Fruit fly (Drosophila melanogaster) whole organism, embryonic: ENCODE measurements around the gene Rcd2.

Experiments used
- Atf3 ChIP-seq: fragments of 200-800 bp; sonication (Bioruptor generic); optimal IDR thresholded peaks from 3 replicates; lab custom pipeline; 2016; ENCODE audit warnings: missing biosample characterization, missing genetic modification characterization
- Bteb2 ChIP-seq: fragments of 200-800 bp; sonication (Bioruptor generic); optimal IDR thresholded peaks from 2 replicates; lab custom pipeline; 2016; ENCODE audit warnings: missing biosample characterization, missing genetic modification characterization
- CG15011 ChIP-seq: fragments of 200-800 bp; sonication (Bioruptor generic); optimal IDR thresholded peaks from 3 replicates; lab custom pipeline; 2018; ENCODE audit warnings: missing biosample characterization, mild to moderate bottlenecking, missing genetic modification characterization
- CG15073 ChIP-seq: fragments of 200-800 bp; sonication (Bioruptor generic); optimal IDR thresholded peaks from 2 replicates; lab custom pipeline; 2016; ENCODE audit warnings: missing biosample characterization, missing genetic modification characterization
- CG15269 ChIP-seq: fragments of 200-800 bp; sonication (Bioruptor generic); optimal IDR thresholded peaks from 2 replicates; lab custom pipeline; 2018; ENCODE audit warnings: missing biosample characterization, mild to moderate bottlenecking, missing genetic modification characterization, moderate library complexity
- CG1602 ChIP-seq: fragments of 200-800 bp; sonication (Bioruptor generic); optimal IDR thresholded peaks from 3 replicates; lab custom pipeline; 2016; ENCODE audit warnings: missing biosample characterization, missing genetic modification characterization
- CG16779 ChIP-seq: fragments of 200-800 bp; sonication (Bioruptor generic); IDR thresholded peaks from 2 replicates; pipeline ENCODE4 v1.3.6; 2022; ENCODE audit warnings: missing biosample characterization, missing genetic modification characterization
- CG17328 ChIP-seq: fragments of 200-800 bp; sonication (Bioruptor generic); IDR thresholded peaks from 2 replicates; pipeline ENCODE4 v1.3.6; 2022; ENCODE audit warnings: missing biosample characterization, missing genetic modification characterization
- CG18476 ChIP-seq: fragments of 200-800 bp; sonication (Bioruptor generic); optimal IDR thresholded peaks from 2 replicates; lab custom pipeline; 2016; ENCODE audit warnings: missing biosample characterization, mild to moderate bottlenecking, missing genetic modification characterization
- CG2116 ChIP-seq: fragments of 200-800 bp; sonication (Bioruptor generic); optimal IDR thresholded peaks from 3 replicates; lab custom pipeline; 2018; ENCODE audit warnings: missing biosample characterization, mild to moderate bottlenecking, missing genetic modification characterization
- CG2875 ChIP-seq: fragments of 200-800 bp; sonication (Bioruptor generic); optimal IDR thresholded peaks from 2 replicates; lab custom pipeline; 2017; ENCODE audit warnings: missing biosample characterization, mild to moderate bottlenecking, missing genetic modification characterization, missing genetic modification reagents
- CG33213 ChIP-seq: fragments of 200-800 bp; sonication (Bioruptor generic); optimal IDR thresholded peaks from 3 replicates; lab custom pipeline; 2016; ENCODE audit warnings: missing biosample characterization, missing genetic modification characterization
- CG34224 ChIP-seq: fragments of 200-800 bp; sonication (Bioruptor generic); IDR thresholded peaks from 3 replicates; pipeline ENCODE4 v1.3.6; 2022; ENCODE audit warnings: missing biosample characterization, missing genetic modification characterization; ENCODE audit not compliant: partially characterized antibody
- CG4404 ChIP-seq: fragments of 200-800 bp; sonication (Bioruptor generic); IDR thresholded peaks from 2 replicates; pipeline ENCODE4 v1.3.6; 2022; ENCODE audit warnings: missing biosample characterization, missing genetic modification characterization
- CG4707 ChIP-seq: fragments of 200-800 bp; sonication (Bioruptor generic); optimal IDR thresholded peaks from 2 replicates; lab custom pipeline; 2018; ENCODE audit warnings: missing biosample characterization, mild to moderate bottlenecking, missing genetic modification characterization, moderate library complexity
- CG5180 ChIP-seq: fragments of 200-800 bp; sonication (Bioruptor generic); optimal IDR thresholded peaks from 3 replicates; lab custom pipeline; 2017; ENCODE audit warnings: missing biosample characterization, missing genetic modification characterization, mild to moderate bottlenecking, moderate library complexity, missing genetic modification reagents
- CG6854 ChIP-seq: fragments of 200-800 bp; sonication (Bioruptor generic); optimal IDR thresholded peaks from 3 replicates; lab custom pipeline; 2017; ENCODE audit warnings: missing biosample characterization, mild to moderate bottlenecking, missing genetic modification characterization
- CG8924 ChIP-seq: fragments of 200-800 bp; optimal IDR thresholded peaks from 3 replicates; lab custom pipeline; 2019; ENCODE audit warnings: missing biosample characterization, mild to moderate bottlenecking, missing genetic modification characterization, moderate library complexity
- CTCF ChIP-seq: fragments of 200-800 bp; sonication (Bioruptor generic); optimal IDR thresholded peaks from 2 replicates; lab custom pipeline; 2017; ENCODE audit warnings: missing biosample characterization, mild to moderate bottlenecking, missing genetic modification characterization, moderate library complexity
- CrebB ChIP-seq: fragments of 200-800 bp; sonication (Bioruptor generic); optimal IDR thresholded peaks from 3 replicates; lab custom pipeline; 2018; ENCODE audit warnings: missing biosample characterization, mild to moderate bottlenecking, missing genetic modification characterization
- Doc3 ChIP-seq: fragments of 200-800 bp; sonication (Bioruptor generic); IDR thresholded peaks from 3 replicates; pipeline ENCODE4 v1.3.6; 2022; ENCODE audit warnings: missing biosample characterization, missing genetic modification characterization; ENCODE audit not compliant: partially characterized antibody
- H15 ChIP-seq: fragments of 200-800 bp; sonication (Bioruptor generic); IDR thresholded peaks from 3 replicates; pipeline ENCODE4 v1.3.6; 2022; ENCODE audit warnings: missing biosample characterization, missing genetic modification characterization
- HHEX ChIP-seq: fragments of 200-800 bp; sonication (Bioruptor generic); optimal IDR thresholded peaks from 3 replicates; lab custom pipeline; 2017; ENCODE audit warnings: missing biosample characterization, mild to moderate bottlenecking, missing genetic modification characterization, missing genetic modification reagents
- HLH4C ChIP-seq: fragments of 200-800 bp; sonication (Bioruptor generic); IDR thresholded peaks from 3 replicates; pipeline ENCODE4 v1.3.6; 2022; ENCODE audit warnings: missing biosample characterization, missing genetic modification characterization; ENCODE audit not compliant: partially characterized antibody
- HLHmδ ChIP-seq: fragments of 200-800 bp; sonication (Bioruptor generic); optimal IDR thresholded peaks from 2 replicates; lab custom pipeline; 2018; ENCODE audit warnings: missing biosample characterization, mild to moderate bottlenecking, missing genetic modification characterization, moderate library complexity
- Pdp1 ChIP-seq, 2 experiments: fragments of 200-800 bp; sonication (Bioruptor generic); optimal IDR thresholded peaks; 3 replicates each; lab custom pipeline; 2016; ENCODE audit warnings: missing biosample characterization in 2 of 2, missing genetic modification characterization in 2 of 2, mild to moderate bottlenecking in 1 of 2, moderate library complexity in 1 of 2
- Rfx ChIP-seq: fragments of 200-800 bp; sonication (Bioruptor generic); IDR thresholded peaks from 2 replicates; pipeline ENCODE4 v1.3.6; 2022; ENCODE audit warnings: missing biosample characterization, missing genetic modification characterization
- Sin3A ChIP-seq: fragments of >200 bp; optimal IDR thresholded peaks from 2 replicates; lab custom pipeline; 2018
- aop ChIP-seq: fragments of 200-800 bp; sonication (Bioruptor generic); IDR thresholded peaks from 2 replicates; pipeline ENCODE4 v1.3.6; 2022; ENCODE audit warnings: missing biosample characterization, missing genetic modification characterization
- ato ChIP-seq: fragments of 200-800 bp; sonication (Bioruptor generic); IDR thresholded peaks from 2 replicates; pipeline ENCODE4 v1.3.6; 2022; ENCODE audit warnings: missing biosample characterization, missing genetic modification characterization; ENCODE audit not compliant: partially characterized antibody
- bigmax ChIP-seq: fragments of 200-800 bp; sonication (Bioruptor generic); optimal IDR thresholded peaks from 2 replicates; lab custom pipeline; 2018; ENCODE audit warnings: missing biosample characterization, mild to moderate bottlenecking, missing genetic modification characterization
- btn ChIP-seq: fragments of 200-800 bp; sonication (Bioruptor generic); optimal IDR thresholded peaks from 2 replicates; lab custom pipeline; 2016; ENCODE audit warnings: missing biosample characterization, missing genetic modification characterization
- crc ChIP-seq: fragments of 200-800 bp; sonication (Bioruptor generic); optimal IDR thresholded peaks from 2 replicates; lab custom pipeline; 2016; ENCODE audit warnings: missing biosample characterization, missing genetic modification characterization
- ewg ChIP-seq: fragments of 200-800 bp; sonication (Bioruptor generic); optimal IDR thresholded peaks from 3 replicates; lab custom pipeline; 2017; ENCODE audit warnings: mild to moderate bottlenecking, missing biosample characterization, missing genetic modification reagents, missing genetic modification characterization
- fd64A ChIP-seq: fragments of 200-800 bp; sonication (Bioruptor generic); optimal IDR thresholded peaks from 3 replicates; lab custom pipeline; 2018; ENCODE audit warnings: missing biosample characterization, mild to moderate bottlenecking, missing genetic modification characterization
- grau ChIP-seq: fragments of 200-800 bp; optimal IDR thresholded peaks from 3 replicates; lab custom pipeline; 2019; ENCODE audit warnings: missing biosample characterization, mild to moderate bottlenecking, missing genetic modification characterization, moderate library complexity
- ken ChIP-seq: fragments of 200-800 bp; sonication (Bioruptor generic); IDR thresholded peaks from 3 replicates; pipeline ENCODE4 v1.3.6; 2022; ENCODE audit warnings: missing biosample characterization, missing genetic modification characterization
- lilli ChIP-seq: fragments of 200-800 bp; sonication (Bioruptor generic); optimal IDR thresholded peaks from 3 replicates; lab custom pipeline; 2016; ENCODE audit warnings: missing biosample characterization, missing genetic modification characterization
- lola ChIP-seq, 3 experiments: fragments of >200 bp in 2 of 3; fragments of 200-800 bp in 1 of 3; sonication (Bioruptor generic) in 1 of 3; optimal IDR thresholded peaks; 2 replicates each; lab custom pipeline; 2017 to 2019; ENCODE audit warnings: missing biosample characterization in 3 of 3, missing genetic modification characterization in 3 of 3, mild to moderate bottlenecking in 1 of 3, moderate library complexity in 1 of 3
- nmo ChIP-seq: fragments of 200-800 bp; sonication (Bioruptor generic); optimal IDR thresholded peaks from 2 replicates; lab custom pipeline; 2018; ENCODE audit warnings: missing biosample characterization, mild to moderate bottlenecking, missing genetic modification characterization, moderate library complexity
- odd ChIP-seq: fragments of 200-800 bp; sonication (Bioruptor generic); optimal IDR thresholded peaks from 2 replicates; lab custom pipeline; 2017; ENCODE audit warnings: missing biosample characterization, mild to moderate bottlenecking, missing genetic modification characterization
- pfk ChIP-seq: fragments of 200-800 bp; sonication (Bioruptor generic); optimal IDR thresholded peaks from 2 replicates; lab custom pipeline; 2018; ENCODE audit warnings: missing biosample characterization, mild to moderate bottlenecking, missing genetic modification characterization, moderate library complexity
- pnt ChIP-seq: fragments of 200-800 bp; sonication (Bioruptor generic); optimal IDR thresholded peaks from 3 replicates; lab custom pipeline; 2016; ENCODE audit warnings: missing biosample characterization, missing genetic modification characterization
- pros ChIP-seq: fragments of 200-800 bp; sonication (Bioruptor generic); optimal IDR thresholded peaks from 3 replicates; lab custom pipeline; 2019; ENCODE audit warnings: missing biosample characterization, mild to moderate bottlenecking, missing genetic modification characterization, moderate library complexity
- pum ChIP-seq: fragments of 200-800 bp; sonication (Bioruptor generic); optimal IDR thresholded peaks from 2 replicates; lab custom pipeline; 2016; ENCODE audit warnings: missing biosample characterization, missing genetic modification characterization
- pzg ChIP-seq: fragments of 200-800 bp; sonication (Bioruptor generic); optimal IDR thresholded peaks from 3 replicates; lab custom pipeline; 2018; ENCODE audit warnings: missing biosample characterization, mild to moderate bottlenecking, missing genetic modification characterization, moderate library complexity
- scrt ChIP-seq: fragments of 200-800 bp; sonication (Bioruptor generic); optimal IDR thresholded peaks from 2 replicates; lab custom pipeline; 2018; ENCODE audit warnings: missing biosample characterization, mild to moderate bottlenecking, missing genetic modification characterization, moderate library complexity
- sim ChIP-seq: fragments of 200-800 bp; sonication (Bioruptor generic); IDR thresholded peaks from 2 replicates; pipeline ENCODE4 v1.3.6; 2022; ENCODE audit warnings: missing biosample characterization, missing genetic modification characterization
- sr ChIP-seq: fragments of 200-800 bp; sonication (Bioruptor generic); IDR thresholded peaks from 3 replicates; pipeline ENCODE4 v1.3.6; 2022; ENCODE audit warnings: missing biosample characterization, missing genetic modification characterization
- trem ChIP-seq: fragments of 200-800 bp; optimal IDR thresholded peaks from 3 replicates; lab custom pipeline; 2019; ENCODE audit warnings: missing biosample characterization, mild to moderate bottlenecking, missing genetic modification characterization, moderate library complexity
- tup ChIP-seq: fragments of 200-800 bp; sonication (Bioruptor generic); optimal IDR thresholded peaks from 2 replicates; lab custom pipeline; 2016; ENCODE audit warnings: missing biosample characterization, mild to moderate bottlenecking, missing genetic modification characterization, moderate library complexity
- wdn ChIP-seq: fragments of 200-800 bp; sonication (Bioruptor generic); IDR thresholded peaks from 2 replicates; pipeline ENCODE4 v1.3.6; 2022; ENCODE audit warnings: missing biosample characterization, missing genetic modification characterization

Rcd2 gene

dm6 chr3L:20494262-20494601 lies 46.0 kb downstream of the Rcd2 start (continued):
- TF ChIP-seq Bteb2 (GFP tag; lab: Kevin White, UChicago) (no peak), fd64A (GFP tag; lab: Kevin White, UChicago) (no peak), ewg (GFP tag; lab: Kevin White, UChicago) (no peak), crc (GFP tag; lab: Kevin White, UChicago) (peak; percentile 11), trem (tag; lab: Kevin White, UChicago) (peak; percentile 6), aop (GFP tag; lab: Robert Waterston, UW) (no peak), CG2116 (GFP tag; lab: Kevin White, UChicago) (no peak), H15 (GFP tag; lab: Robert Waterston, UW) (no peak), grau (tag; lab: Kevin White, UChicago) (peak; percentile 54), CTCF (no peak), CG6854 (GFP tag; lab: Kevin White, UChicago) (no peak), pfk (GFP tag; lab: Kevin White, UChicago) (no peak), HHEX (no peak), HLHmδ (no peak), CG5180 (GFP tag; lab: Kevin White, UChicago) (no peak), tup (GFP tag; lab: Kevin White, UChicago) (no peak), btn (GFP tag; lab: Kevin White, UChicago) (no peak), Atf3 (GFP tag; lab: Kevin White, UChicago) (no peak), scrt (GFP tag; lab: Kevin White, UChicago) (no peak), CG2875 (GFP tag; lab: Kevin White, UChicago) (no peak), CG33213 (GFP tag; lab: Kevin White, UChicago) (no peak), pzg (GFP tag; lab: Kevin White, UChicago) (no peak), pum (GFP tag; lab: Kevin White, UChicago) (no peak), ken (GFP tag; lab: Robert Waterston, UW) (no peak), Rfx (peak; percentile 28; the same call in 1 of the 2 replicates), CG34224 (GFP tag; lab: Robert Waterston, UW) (no peak), CG4707 (GFP tag; lab: Kevin White, UChicago) (no peak), CG1602 (GFP tag; lab: Kevin White, UChicago) (no peak), CG15011 (GFP tag; lab: Kevin White, UChicago) (no peak), ato (GFP tag; lab: Robert Waterston, UW) (no peak), sr (GFP tag; lab: Robert Waterston, UW) (no peak), nmo (GFP tag; lab: Kevin White, UChicago) (peak; percentile 10), lilli (peak; percentile 25), CG18476 (GFP tag; lab: Kevin White, UChicago) (no peak), pros (no peak), bigmax (no peak), Doc3 (GFP tag; lab: Robert Waterston, UW) (no peak), Pdp1 (GFP tag; optimal IDR thresholded peaks at IDR 0.05; lab: Kevin White, UChicago) (peak in 1 of 2 experiments; percentile 2), Sin3A (lab: Kevin White, UChicago) (no peak), pnt (GFP tag; lab: Kevin White, UChicago) (no peak), CrebB (tag; lab: Kevin White, UChicago) (no peak), CG15073 (GFP tag; lab: Kevin White, UChicago) (no peak), CG15269 (tag; lab: Kevin White, UChicago) (peak; percentile 43), lola (GFP tag; optimal IDR thresholded peaks at IDR 0.05; lab: Kevin White, UChicago) (no peak), CG16779 (GFP tag; lab: Robert Waterston, UW) (no peak), CG17328 (GFP tag; lab: Robert Waterston, UW) (no peak), HLH4C (no peak), CG8924 (tag; lab: Kevin White, UChicago) (peak; percentile 30), sim (GFP tag; lab: Robert Waterston, UW) (no peak), odd (GFP tag; lab: Kevin White, UChicago) (peak; percentile 13), CG4404 (no peak), wdn (GFP tag; lab: Robert Waterston, UW) (no peak)
